Worm (Caenorhabditis elegans) whole organism, L1 larva: ENCODE data around the gene Y48A6C.4.
A peak's percentile ranks its signal among the peaks of the same experiment; 100 is the strongest.

ENCODE experiments used
- Y116A8C.19 ChIP-seq: sonication (generic microtip); optimal IDR thresholded peaks from 2 replicates; lab custom pipeline; 2016; ENCODE audit warnings: missing compliant biosample characterization, missing genetic modification characterization, borderline replicate concordance
- nhr-47 ChIP-seq: sonication (generic microtip); optimal IDR thresholded peaks from 2 replicates; lab custom pipeline; 2016; ENCODE audit warnings: mild to moderate bottlenecking, missing genetic modification characterization, moderate library complexity, missing compliant biosample characterization
- ztf-4 ChIP-seq: fragments of 150-350 bp; optimal IDR thresholded peaks from 2 replicates; lab custom pipeline; 2014; ENCODE audit warnings: missing biosample characterization, missing genetic modification characterization

DNA sequence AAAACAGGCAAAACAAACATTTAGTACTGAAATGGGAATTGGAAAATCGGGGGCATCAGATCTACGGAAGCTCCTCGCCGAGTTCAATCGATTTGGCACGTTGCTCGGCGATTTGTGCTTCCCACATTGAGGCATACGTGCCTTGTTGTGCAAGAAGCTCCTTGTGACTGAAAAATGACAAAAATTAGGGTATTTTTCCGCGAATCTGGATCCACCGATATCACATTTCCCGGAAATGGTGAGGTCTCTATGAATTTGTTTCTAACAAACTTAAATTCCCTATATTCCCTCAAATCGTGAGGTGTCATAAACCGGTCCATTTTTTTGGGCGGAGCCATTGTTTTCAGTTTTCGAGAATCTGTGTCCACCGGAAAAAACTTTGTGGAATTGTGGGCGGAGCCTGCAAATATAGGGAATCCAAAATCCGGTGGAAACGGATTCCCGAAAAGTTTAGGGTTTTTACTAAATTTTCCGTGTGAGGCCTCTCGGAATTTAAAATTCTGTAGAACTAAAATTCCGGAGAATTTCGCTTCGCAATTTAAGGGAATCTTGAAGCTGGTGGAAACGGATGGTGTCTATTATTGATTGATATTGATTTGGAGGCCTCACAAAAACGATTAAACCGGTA, 27.8 kb upstream of the Y48A6C.4 start:
- peak; percentile 58 for TF ChIP-seq Y116A8C.19 (tag; lab: Kevin White, UChicago)
- TF ChIP-seq ztf-4 (tag; lab: Kevin White, UChicago): no peak
- TF ChIP-seq nhr-47: peak; percentile 83
